Worm (Caenorhabditis elegans) whole organism, L2 larva: ENCODE results near the gene stc-1.

ENCODE experiments used
- F13H6.1 ChIP-seq: sonication (generic microtip); optimal IDR thresholded peaks from 2 replicates; lab custom pipeline; 2016; ENCODE audit warnings: missing genetic modification characterization, missing compliant biosample characterization
- ZK546.5 ChIP-seq: sonication (generic microtip); optimal IDR thresholded peaks from 2 replicates; lab custom pipeline; 2017; ENCODE audit warnings: missing biosample characterization, missing genetic modification characterization
- lin-11 ChIP-seq: fragments of 150-350 bp; sonication (generic microtip); optimal IDR thresholded peaks from 2 replicates; lab custom pipeline; 2014; ENCODE audit warnings: missing biosample characterization, missing genetic modification characterization, inconsistent platforms, mixed read lengths
- nhr-11 ChIP-seq: fragments of 150-350 bp; optimal IDR thresholded peaks from 2 replicates; lab custom pipeline; 2014; ENCODE audit warnings: missing biosample characterization, missing genetic modification characterization
- ztf-11 ChIP-seq: sonication (generic microtip); optimal IDR thresholded peaks from 2 replicates; lab custom pipeline; 2017; ENCODE audit warnings: missing biosample characterization, missing genetic modification characterization

DNA sequence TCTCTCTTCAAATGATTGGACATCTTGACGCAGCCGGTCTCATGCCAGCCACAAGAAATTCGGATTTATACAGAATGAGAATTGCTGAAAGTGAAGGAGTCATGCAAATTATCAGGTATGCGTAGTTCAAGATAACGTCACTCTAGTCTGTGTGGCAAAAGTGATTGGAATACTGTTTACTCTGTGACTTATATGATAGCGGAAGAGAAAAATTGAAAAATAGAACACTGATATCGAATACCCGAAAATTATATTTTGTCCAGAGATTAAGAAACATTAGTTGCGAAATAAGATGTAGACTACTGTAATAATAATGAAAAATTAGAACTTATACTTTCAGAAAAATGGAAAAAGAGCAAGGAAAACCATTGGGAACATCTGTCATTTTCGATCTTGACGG lies 50.4 kb downstream of the stc-1 start:
- TF ChIP-seq lin-11 (tag; lab: Kevin White, UChicago) (no peak), F13H6.1 (tag; lab: Kevin White, UChicago) (no peak), nhr-11 (tag; lab: Kevin White, UChicago) (no peak), ZK546.5 (tag; lab: Kevin White, UChicago) (no peak), ztf-11 (tag; lab: Kevin White, UChicago) (no peak)
